Fruit fly (Drosophila melanogaster) whole organism, pupa: ENCODE measurements around the gene Pxd.

Experiments used
- CG10348 ChIP-seq: fragments of 200-800 bp; sonication (Bioruptor generic); IDR thresholded peaks from 2 replicates; pipeline ENCODE4 v1.3.6; 2022; ENCODE audit warnings: missing biosample characterization, missing genetic modification characterization
- CG15710 ChIP-seq: fragments of 200-800 bp; sonication (Bioruptor generic); optimal IDR thresholded peaks from 2 replicates; lab custom pipeline; 2018; ENCODE audit warnings: missing biosample characterization, mild to moderate bottlenecking, missing genetic modification characterization, moderate library complexity
- CG17806 ChIP-seq: fragments of 200-800 bp; sonication (Bioruptor generic); optimal IDR thresholded peaks from 2 replicates; lab custom pipeline; 2018; ENCODE audit warnings: missing biosample characterization, mild to moderate bottlenecking, missing genetic modification characterization, moderate library complexity
- CG34367 ChIP-seq: fragments of 200-800 bp; sonication (Bioruptor generic); optimal IDR thresholded peaks from 2 replicates; lab custom pipeline; 2018; ENCODE audit warnings: missing biosample characterization, mild to moderate bottlenecking, missing genetic modification characterization
- CG4496 ChIP-seq: fragments of 200-800 bp; sonication (Bioruptor generic); IDR thresholded peaks from 3 replicates; pipeline ENCODE4 v1.3.6; 2022; ENCODE audit warnings: missing biosample characterization, missing genetic modification characterization
- CG8159 ChIP-seq: fragments of 200-800 bp; sonication (Bioruptor generic); optimal IDR thresholded peaks from 3 replicates; lab custom pipeline; 2018; ENCODE audit warnings: missing biosample characterization, mild to moderate bottlenecking, missing genetic modification characterization, moderate library complexity
- D1 ChIP-seq: fragments of 200-800 bp; sonication (Bioruptor generic); optimal IDR thresholded peaks from 2 replicates; lab custom pipeline; 2018; ENCODE audit warnings: missing biosample characterization, mild to moderate bottlenecking, missing genetic modification characterization, moderate library complexity
- EcR ChIP-seq: fragments of 200-800 bp; sonication (Bioruptor generic); optimal IDR thresholded peaks from 3 replicates; lab custom pipeline; 2019; ENCODE audit warnings: missing biosample characterization, missing genetic modification characterization, mild to moderate bottlenecking, moderate library complexity, missing genetic modification reagents
- Snoo ChIP-seq: fragments of 200-800 bp; sonication (Bioruptor generic); optimal IDR thresholded peaks from 3 replicates; lab custom pipeline; 2017; ENCODE audit warnings: missing biosample characterization, mild to moderate bottlenecking, missing genetic modification characterization, inconsistent platforms
- fd96Ca ChIP-seq: fragments of 200-800 bp; sonication (Bioruptor generic); IDR thresholded peaks from 3 replicates; pipeline ENCODE4 v1.3.6; 2022; ENCODE audit warnings: missing biosample characterization, missing genetic modification characterization
- gl ChIP-seq: fragments of 200-800 bp; sonication (Bioruptor generic); optimal IDR thresholded peaks from 2 replicates; lab custom pipeline; 2018; ENCODE audit warnings: missing biosample characterization, mild to moderate bottlenecking, missing genetic modification characterization
- rn ChIP-seq: fragments of 200-800 bp; sonication (Bioruptor generic); IDR thresholded peaks from 2 replicates; pipeline ENCODE4 v1.3.6; 2022; ENCODE audit warnings: missing biosample characterization, missing genetic modification characterization

DNA sequence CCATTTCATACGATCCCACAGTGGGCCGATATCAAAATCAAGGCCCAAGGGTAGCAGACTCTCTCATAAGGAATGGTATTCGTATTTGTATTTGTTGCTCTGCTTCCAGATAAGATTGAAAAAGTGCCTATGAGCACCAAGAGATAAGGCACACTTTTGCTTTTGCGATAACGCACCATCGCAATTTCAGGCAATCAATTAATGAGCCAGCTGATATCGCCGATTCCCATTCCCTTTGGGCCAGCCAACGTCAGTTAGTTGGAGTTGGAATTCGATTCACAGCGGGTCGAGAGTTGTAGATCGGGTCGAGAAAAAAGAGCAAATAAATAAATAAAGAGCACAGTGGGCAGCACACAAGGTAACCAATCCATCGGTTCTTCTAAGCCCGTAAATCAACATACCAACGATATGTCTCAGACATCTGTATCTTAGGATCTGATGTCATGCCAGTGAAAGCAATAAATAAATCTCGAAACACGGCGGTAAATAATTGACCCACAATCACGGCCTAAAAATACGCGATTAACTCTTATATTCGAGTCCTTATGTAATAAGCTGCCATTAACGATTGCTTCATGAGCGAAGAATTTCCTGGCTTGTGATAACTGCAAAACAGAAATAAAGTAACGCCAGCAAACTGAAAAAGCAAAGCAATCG lies 6.2 kb upstream of the Pxd start, which contains the start of gene CG8907:
- TF ChIP-seq CG4496 (no peak), CG34367 (tag; lab: Kevin White, UChicago) (no peak), CG17806 (tag; lab: Kevin White, UChicago) (no peak), CG10348 (GFP tag; lab: Robert Waterston, UW) (no peak), rn (GFP tag; lab: Robert Waterston, UW) (no peak), EcR (GFP tag; lab: Kevin White, UChicago) (peak; percentile 31), fd96Ca (no peak), CG8159 (no peak), D1 (tag; lab: Kevin White, UChicago) (no peak), CG15710 (tag; lab: Kevin White, UChicago) (no peak), Snoo (tag; lab: Kevin White, UChicago) (no peak), gl (tag; lab: Kevin White, UChicago) (no peak)
